Worm (Caenorhabditis elegans): Measurements from ENCODE around the gene daf-31.

The daf-31 gene

ce11 chrIV:8273334-8273733, 16.7 kb upstream of the daf-31 start:
- TF ChIP-seq hmbx-1 (tag; optimal IDR thresholded peaks at IDR 0.05) (no peak), flt-1 (GFP tag; IDR thresholded peaks at IDR 0.05) (no peak), tbx-11 (GFP tag; IDR thresholded peaks at IDR 0.05) (no peak), ama-1 (optimal IDR thresholded peaks at IDR 0.05) (no peak), aly-1 (tag; optimal IDR thresholded peaks at IDR 0.05) (no peak), pes-1 (GFP tag; IDR thresholded peaks at IDR 0.05) (no peak)

- no peak for TF ChIP-seq pes-1 (GFP tag; IDR thresholded peaks at IDR 0.05)
- no peak for TF ChIP-seq sea-1 (GFP tag; conservative IDR thresholded peaks at IDR 0.05)
- no peak for TF ChIP-seq ama-1 (optimal IDR thresholded peaks at IDR 0.05)
- TF ChIP-seq aly-1 (tag; optimal IDR thresholded peaks at IDR 0.05), result no peak
These were observed 14.8 kb upstream of the daf-31 start, which contains the start of gene K07H8.11 for ce11 chrIV:8275232-8275631. Gene K07H8.11, minus strand, starts transcription at chrIV:8275332.

- TF ChIP-seq ets-7 (tag; optimal IDR thresholded peaks at IDR 0.05), result no peak
- TF ChIP-seq hmbx-1 (tag; optimal IDR thresholded peaks at IDR 0.05), result no peak
- no peak for TF ChIP-seq flt-1 (GFP tag; IDR thresholded peaks at IDR 0.05)
- TF ChIP-seq hmg-4 (GFP tag; optimal IDR thresholded peaks at IDR 0.05), result no peak
- no peak for TF ChIP-seq tbx-11 (GFP tag; IDR thresholded peaks at IDR 0.05)
These were observed 13.5 kb upstream of the daf-31 start, which contains the start of gene K07H8.12 for ce11 chrIV:8276609-8277008. Gene K07H8.12, minus strand, starts transcription at chrIV:8276709.

ce11 chrIV:8283214-8283613, 6.9 kb upstream of the daf-31 start:
- TF ChIP-seq pes-1 (GFP tag; IDR thresholded peaks at IDR 0.05) (no peak), hnd-1 (tag; optimal IDR thresholded peaks at IDR 0.05) (no peak), ceh-13 (GFP tag; optimal IDR thresholded peaks at IDR 0.05) (no peak), flt-1 (GFP tag; IDR thresholded peaks at IDR 0.05) (no peak), tbx-11 (GFP tag; IDR thresholded peaks at IDR 0.05) (no peak), scrt-1 (GFP tag; IDR thresholded peaks at IDR 0.05) (no peak), sea-1 (GFP tag; conservative IDR thresholded peaks at IDR 0.05) (no peak), ceh-36 (tag; optimal IDR thresholded peaks at IDR 0.05) (no peak), B0310.2 (tag; optimal IDR thresholded peaks at IDR 0.05) (no peak), hmg-4 (GFP tag; optimal IDR thresholded peaks at IDR 0.05) (no peak), aly-1 (tag; optimal IDR thresholded peaks at IDR 0.05) (no peak), tbx-37 (GFP tag; conservative IDR thresholded peaks at IDR 0.05) (no peak), hmbx-1 (tag; optimal IDR thresholded peaks at IDR 0.05) (no peak), ets-7 (tag; optimal IDR thresholded peaks at IDR 0.05) (no peak)

- no peak for TF ChIP-seq aly-1 (tag; optimal IDR thresholded peaks at IDR 0.05)
- TF ChIP-seq ama-1 (optimal IDR thresholded peaks at IDR 0.05), result no peak
- TF ChIP-seq pes-1 (GFP tag; IDR thresholded peaks at IDR 0.05), result no peak
- no peak for TF ChIP-seq tra-4 (tag; optimal IDR thresholded peaks at IDR 0.05)
- TF ChIP-seq ets-7 (tag; optimal IDR thresholded peaks at IDR 0.05), result no peak
- no peak for TF ChIP-seq tbx-37 (GFP tag; conservative IDR thresholded peaks at IDR 0.05)
These were observed 3.7 kb upstream of the daf-31 start, which contains the start of gene K07H8.9 for ce11 chrIV:8286352-8286751. Gene K07H8.9, minus strand, starts transcription at chrIV:8286476.

- TF ChIP-seq tra-4 (tag; optimal IDR thresholded peaks at IDR 0.05), result no peak
- no peak for TF ChIP-seq ets-7 (tag; optimal IDR thresholded peaks at IDR 0.05)
- no peak for TF ChIP-seq ceh-13 (GFP tag; optimal IDR thresholded peaks at IDR 0.05)
- TF ChIP-seq F13C5.2 (tag; optimal IDR thresholded peaks at IDR 0.05), result no peak
- TF ChIP-seq tbx-11 (GFP tag; IDR thresholded peaks at IDR 0.05), result no peak
- no peak for TF ChIP-seq ceh-36 (tag; optimal IDR thresholded peaks at IDR 0.05)
- no peak for TF ChIP-seq sea-1 (GFP tag; conservative IDR thresholded peaks at IDR 0.05)
- TF ChIP-seq hnd-1 (tag; optimal IDR thresholded peaks at IDR 0.05), result no peak
- no peak for TF ChIP-seq B0310.2 (tag; optimal IDR thresholded peaks at IDR 0.05)
- TF ChIP-seq aly-1 (tag; optimal IDR thresholded peaks at IDR 0.05), result no peak
- no peak for TF ChIP-seq scrt-1 (GFP tag; IDR thresholded peaks at IDR 0.05)
- no peak for TF ChIP-seq hmbx-1 (tag; optimal IDR thresholded peaks at IDR 0.05)
- no peak for TF ChIP-seq ama-1 (optimal IDR thresholded peaks at IDR 0.05)
- TF ChIP-seq hmg-4 (GFP tag; optimal IDR thresholded peaks at IDR 0.05), result no peak
- no peak for TF ChIP-seq flt-1 (GFP tag; IDR thresholded peaks at IDR 0.05)
- TF ChIP-seq tbx-37 (GFP tag; conservative IDR thresholded peaks at IDR 0.05), result no peak
These were observed 2.8 kb upstream of the daf-31 start for ce11 chrIV:8287287-8287686.

ce11 chrIV:8289105-8289504, 968 bp upstream of the daf-31 start:
- TF ChIP-seq sea-1 (GFP tag; conservative IDR thresholded peaks at IDR 0.05) (0 out of 2 replicates have a peak, but pooled peaks have one; percentile 10), hmg-4 (GFP tag; optimal IDR thresholded peaks at IDR 0.05) (no peak)

ce11 chrIV:8289505-8289579, 731 bp upstream of the daf-31 start, which contains the start of gene nucl-1:
Gene nucl-1, minus strand, starts transcription at chrIV:8289530.
- no peak for TF ChIP-seq F13C5.2 (tag; optimal IDR thresholded peaks at IDR 0.05)
- no peak for TF ChIP-seq ceh-13 (GFP tag; optimal IDR thresholded peaks at IDR 0.05)
- no peak for TF ChIP-seq sea-1 (GFP tag; conservative IDR thresholded peaks at IDR 0.05)
- TF ChIP-seq ets-7 (tag; optimal IDR thresholded peaks at IDR 0.05), result no peak
- no peak for TF ChIP-seq ceh-36 (tag; optimal IDR thresholded peaks at IDR 0.05)
- TF ChIP-seq pes-1 (GFP tag; IDR thresholded peaks at IDR 0.05), result no peak
- TF ChIP-seq hnd-1 (tag; optimal IDR thresholded peaks at IDR 0.05), result no peak
- TF ChIP-seq hmbx-1 (tag; optimal IDR thresholded peaks at IDR 0.05), result no peak
- no peak for TF ChIP-seq tra-4 (tag; optimal IDR thresholded peaks at IDR 0.05)
- TF ChIP-seq B0310.2 (tag; optimal IDR thresholded peaks at IDR 0.05), result no peak
- no peak for TF ChIP-seq scrt-1 (GFP tag; IDR thresholded peaks at IDR 0.05)
- no peak for TF ChIP-seq flt-1 (GFP tag; IDR thresholded peaks at IDR 0.05)
- no peak for TF ChIP-seq tbx-11 (GFP tag; IDR thresholded peaks at IDR 0.05)
- TF ChIP-seq ama-1 (optimal IDR thresholded peaks at IDR 0.05), result no peak

- TF ChIP-seq ceh-13 (GFP tag; optimal IDR thresholded peaks at IDR 0.05), result no peak
- no peak for TF ChIP-seq tbx-11 (GFP tag; IDR thresholded peaks at IDR 0.05)
- TF ChIP-seq ama-1 (optimal IDR thresholded peaks at IDR 0.05), result no peak
- no peak for TF ChIP-seq ets-7 (tag; optimal IDR thresholded peaks at IDR 0.05)
- TF ChIP-seq B0310.2 (tag; optimal IDR thresholded peaks at IDR 0.05), result no peak
These were observed 1.2 kb downstream of the daf-31 start, which contains the start of gene K07H8.2 for ce11 chrIV:8291232-8291631. Gene K07H8.2, plus strand, starts transcription at chrIV:8291532.
